Fruit fly (Drosophila melanogaster): Measurements from ENCODE around the gene Lcp65Ab1.

dm6 chr3L:6140771-6141472 is 8.4 kb upstream of the Lcp65Ab1 start:
- TF ChIP-seq CG8478 (optimal IDR thresholded peaks at IDR 0.05) (no peak), psq (optimal IDR thresholded peaks at IDR 0.05) (no peak), usp (GFP tag; optimal IDR thresholded peaks at IDR 0.05) (no peak), Dll (optimal IDR thresholded peaks at IDR 0.05) (no peak), EcR (GFP tag; optimal IDR thresholded peaks at IDR 0.05) (no peak), pan (optimal IDR thresholded peaks at IDR 0.05) (no peak)
